Worm (Caenorhabditis elegans): ENCODE results near the gene acs-6.
A peak's percentile ranks its signal among the peaks of the same experiment; 100 is the strongest.
"Not testable (repeated sequence)": the region's sequence is repeated elsewhere in the genome, so short reads cannot be mapped to it uniquely, and the experiment has no call there.

The acs-6 gene

ce11 chrII:7084021-7084420 lies 22.2 kb downstream of the acs-6 start, which contains the start of the genes T02G5.14 and T02G5.15:
Gene T02G5.14, plus strand, starts transcription at chrII:7084321.
Gene T02G5.15, plus strand, starts transcription at chrII:7084321.
- TF ChIP-seq ceh-40 (GFP tag; IDR thresholded peaks at IDR 0.05); unc-62 (GFP tag; optimal IDR thresholded peaks at IDR 0.05); F33H1.4 (GFP tag; IDR thresholded peaks at IDR 0.05): not testable (repeated sequence)

DNA sequence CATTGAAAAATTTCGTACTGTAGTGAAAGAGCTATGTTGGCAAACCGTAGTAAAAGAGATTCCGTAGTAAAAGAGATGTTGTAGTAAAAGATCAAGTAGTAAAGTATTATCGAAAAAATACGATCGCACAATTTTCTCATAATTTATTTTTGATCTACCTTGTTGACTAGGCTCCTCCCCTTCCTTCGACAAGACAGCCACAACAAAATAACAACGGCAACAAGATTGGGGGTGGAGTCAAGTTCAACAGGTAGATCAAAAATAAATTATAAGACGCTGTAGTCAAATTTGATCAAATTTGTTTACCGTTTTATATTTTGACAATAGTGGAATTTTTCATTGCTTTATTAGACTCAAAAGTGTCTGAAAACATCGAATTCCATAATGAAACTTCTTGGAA lies 26.5 kb downstream of the acs-6 start:
- TF ChIP-seq madf-8 (GFP tag; conservative IDR thresholded peaks at IDR 0.05), result peak; percentile 54
- peak; percentile 73 for TF ChIP-seq madf-6 (GFP tag; IDR thresholded peaks at IDR 0.05)

DNA sequence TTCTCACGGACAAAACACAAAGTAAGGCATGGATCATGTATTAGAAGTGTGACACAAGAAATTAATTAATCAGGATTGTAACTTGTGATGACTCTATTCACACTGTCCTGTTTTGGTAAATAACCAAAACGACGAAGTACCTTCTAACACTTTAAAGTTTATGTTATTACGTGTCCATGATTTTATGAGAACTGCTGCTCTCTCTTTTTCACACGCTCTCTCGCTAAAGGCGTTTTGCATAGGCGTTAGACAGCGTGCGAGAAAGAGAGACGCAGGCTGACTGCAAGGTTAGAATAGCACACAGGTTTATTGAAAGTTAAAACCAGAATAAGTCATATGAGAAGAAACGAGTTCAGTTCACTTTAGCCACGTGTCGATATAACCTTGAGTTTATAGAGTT lies 28.3 kb downstream of the acs-6 start:
- no peak for TF ChIP-seq ceh-40 (GFP tag; IDR thresholded peaks at IDR 0.05)
- TF ChIP-seq hmg-1.2 (GFP tag; IDR thresholded peaks at IDR 0.05), result peak; percentile 84

ce11 chrII:7090852-7091251 lies 29.0 kb downstream of the acs-6 start:
- no peak for TF ChIP-seq die-1 (tag; optimal IDR thresholded peaks at IDR 0.05)
- no peak for TF ChIP-seq F23B12.7 (tag; optimal IDR thresholded peaks at IDR 0.05; ENCODE audit: insufficient read depth)
- no peak for TF ChIP-seq cebp-1 (GFP tag; IDR thresholded peaks at IDR 0.05)
- no peak for TF ChIP-seq cebp-1 (tag; optimal IDR thresholded peaks at IDR 0.05)
- TF ChIP-seq chd-7 (tag; optimal IDR thresholded peaks at IDR 0.05), result no peak
- TF ChIP-seq F55B11.4 (tag; optimal IDR thresholded peaks at IDR 0.05; ENCODE audit: borderline replicate concordance, insufficient read depth), result no peak
- TF ChIP-seq Y53G8AR.9 (GFP tag; conservative IDR thresholded peaks at IDR 0.05), result no peak
- TF ChIP-seq T07F8.4 (tag; optimal IDR thresholded peaks at IDR 0.05), result no peak
- TF ChIP-seq unc-130 (GFP tag; optimal IDR thresholded peaks at IDR 0.05), result no peak
- TF ChIP-seq sea-2 (GFP tag; IDR thresholded peaks at IDR 0.05), result no peak
- no peak for TF ChIP-seq aptf-2 (GFP tag; conservative IDR thresholded peaks at IDR 0.05)
- TF ChIP-seq ztf-18 (tag; optimal IDR thresholded peaks at IDR 0.05), result no peak
- TF ChIP-seq tbx-9 (tag; optimal IDR thresholded peaks at IDR 0.05; ENCODE audit: borderline replicate concordance), result no peak
- no peak for TF ChIP-seq egrh-3 (GFP tag; IDR thresholded peaks at IDR 0.05)
- no peak for TF ChIP-seq him-1 (tag; optimal IDR thresholded peaks at IDR 0.05)
- TF ChIP-seq Y95B8A.8 (GFP tag; IDR thresholded peaks at IDR 0.05), result no peak
- TF ChIP-seq hrde-1 (tag; optimal IDR thresholded peaks at IDR 0.05; ENCODE audit: borderline replicate concordance), result no peak
- no peak for TF ChIP-seq xnd-1 (tag; optimal IDR thresholded peaks at IDR 0.05)
- no peak for TF ChIP-seq F10E7.11 (tag; optimal IDR thresholded peaks at IDR 0.05)
- no peak for TF ChIP-seq lsl-1 (GFP tag; optimal IDR thresholded peaks at IDR 0.05)

- TF ChIP-seq ztf-18 (tag; optimal IDR thresholded peaks at IDR 0.05) (no peak), hrde-1 (tag; optimal IDR thresholded peaks at IDR 0.05; ENCODE audit: borderline replicate concordance) (no peak), rec-8 (tag; optimal IDR thresholded peaks at IDR 0.05) (no peak), let-526 (GFP tag; IDR thresholded peaks at IDR 0.05) (no peak), D2030.7 (GFP tag; IDR thresholded peaks at IDR 0.05) (no peak), Y95B8A.8 (GFP tag; IDR thresholded peaks at IDR 0.05) (no peak), egl-44 (GFP tag; IDR thresholded peaks at IDR 0.05) (no peak), madf-6 (GFP tag; IDR thresholded peaks at IDR 0.05) (no peak), attf-6 (GFP tag; IDR thresholded peaks at IDR 0.05) (no peak), nhr-80 (tag; optimal IDR thresholded peaks at IDR 0.05) (no peak), tbp1 (GFP tag; optimal IDR thresholded peaks at IDR 0.05) (no peak), Y79H2A.3 (GFP tag; conservative IDR thresholded peaks at IDR 0.05) (no peak), ztf-22 (GFP tag; optimal IDR thresholded peaks at IDR 0.05) (no peak), akir-1 (GFP tag; optimal IDR thresholded peaks at IDR 0.05) (no peak), Y56A3A.18 (GFP tag; IDR thresholded peaks at IDR 0.05) (no peak), T26A5.8 (tag; optimal IDR thresholded peaks at IDR 0.05) (no peak), lin-26 (GFP tag; IDR thresholded peaks at IDR 0.05) (no peak), ZK185.1 (tag; optimal IDR thresholded peaks at IDR 0.05; ENCODE audit: poor library complexity, severe bottlenecking) (no peak), nhr-179 (tag; optimal IDR thresholded peaks at IDR 0.05) (no peak), ztf-3 (GFP tag; optimal IDR thresholded peaks at IDR 0.05) (no peak)
These were observed 31.6 kb downstream of the acs-6 start, which contains the start of gene T02G5.3 for ce11 chrII:7093339-7093821. Gene T02G5.3, plus strand, starts transcription at chrII:7093389.
